Worm (Caenorhabditis elegans) whole organism, L1 larva: ENCODE results near the gene aqp-7.

Experiments
- Y116A8C.19 ChIP-seq: sonication (generic microtip); optimal IDR thresholded peaks from 2 replicates; lab custom pipeline; 2016; ENCODE audit warnings: missing compliant biosample characterization, missing genetic modification characterization, borderline replicate concordance
- aha-1 ChIP-seq: fragments of 150-350 bp; optimal IDR thresholded peaks from 2 replicates; lab custom pipeline; 2014; ENCODE audit warnings: missing biosample characterization, missing genetic modification characterization
- ama-1 ChIP-seq: fragments of 150-350 bp; optimal IDR thresholded peaks from 2 replicates; lab custom pipeline; 2014
- ceh-82 ChIP-seq, 3 experiments: fragments of 150-350 bp in 1 of 3; sonication (generic microtip) in 2 of 3; optimal IDR thresholded peaks; 2 replicates each; lab custom pipeline; 2014 to 2017; ENCODE audit warnings: missing biosample characterization in 3 of 3, missing genetic modification characterization in 3 of 3
- hlh-17 ChIP-seq: fragments of 200-800 bp; sonication (Bioruptor generic); optimal IDR thresholded peaks from 2 replicates; lab custom pipeline; 2018; ENCODE audit warnings: missing genetic modification characterization, mild to moderate bottlenecking, missing compliant biosample characterization, moderate library complexity, borderline replicate concordance
- lin-15B ChIP-seq: fragments of 150-350 bp; sonication (generic microtip); optimal IDR thresholded peaks from 3 replicates; lab custom pipeline; 2014; ENCODE audit warnings: missing biosample characterization, missing genetic modification characterization
- mdl-1 ChIP-seq, 2 experiments: fragments of 150-350 bp; optimal IDR thresholded peaks; 2 replicates each; lab custom pipeline; 2014 to 2017; ENCODE audit warnings: missing biosample characterization in 2 of 2, missing genetic modification characterization in 2 of 2, inconsistent platforms in 1 of 2
- nhr-11 ChIP-seq: fragments of 150-350 bp; optimal IDR thresholded peaks from 2 replicates; lab custom pipeline; 2014; ENCODE audit warnings: missing biosample characterization, missing genetic modification characterization
- nhr-12 ChIP-seq: sonication (generic microtip); optimal IDR thresholded peaks from 2 replicates; lab custom pipeline; 2017; ENCODE audit warnings: missing biosample characterization, missing genetic modification characterization
- skn-1 ChIP-seq: fragments of 150-350 bp; optimal IDR thresholded peaks from 2 replicates; lab custom pipeline; 2014; ENCODE audit warnings: missing biosample characterization, missing genetic modification characterization
- unc-30 ChIP-seq: sonication (generic microtip); optimal IDR thresholded peaks from 2 replicates; lab custom pipeline; 2017; ENCODE audit warnings: missing biosample characterization, missing genetic modification characterization

DNA sequence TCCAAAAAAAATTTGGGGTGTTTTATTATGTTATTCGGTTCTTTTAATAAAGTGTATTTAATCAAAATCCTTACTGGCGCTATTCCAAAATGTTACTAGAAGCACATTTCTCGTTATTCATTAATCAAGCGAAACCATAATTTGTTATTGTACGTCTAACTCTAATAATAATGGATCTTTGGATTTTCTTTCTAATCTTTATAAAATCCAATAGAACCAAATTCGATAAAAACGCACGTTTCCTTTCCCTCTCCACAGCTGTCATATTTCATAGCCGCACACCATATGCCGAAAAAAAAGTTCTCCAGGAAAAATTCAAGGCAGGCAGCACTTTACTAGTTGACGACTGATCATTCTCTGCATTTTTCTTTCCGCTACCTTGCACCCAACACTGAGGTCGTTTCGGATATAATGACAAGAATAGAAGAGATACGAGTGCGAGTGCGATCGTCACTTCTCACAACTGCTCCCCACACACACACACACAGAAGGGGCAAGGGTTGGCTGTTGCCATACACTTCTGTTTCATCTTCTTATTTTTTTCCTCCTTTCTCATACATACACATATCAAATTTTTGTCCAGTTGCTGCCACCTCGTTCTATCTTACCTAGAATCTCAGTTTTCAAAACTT lies 1.2 kb upstream of the aqp-7 start:
- TF ChIP-seq hlh-17 (GFP tag; lab: Kevin White, UChicago) (no peak), unc-30 (tag; lab: Kevin White, UChicago) (no peak), ceh-82 (tag; optimal IDR thresholded peaks at IDR 0.05; lab: Kevin White, UChicago) (peak in 1 of 3 experiments; percentile 39), lin-15B (tag; lab: Kevin White, UChicago) (no peak), aha-1 (tag; lab: Kevin White, UChicago) (no peak), ama-1 (lab: Kevin White, UChicago) (no peak), nhr-11 (tag; lab: Kevin White, UChicago) (no peak), nhr-12 (no peak), skn-1 (tag; lab: Kevin White, UChicago) (no peak), Y116A8C.19 (tag; lab: Kevin White, UChicago) (no peak), mdl-1 (tag; optimal IDR thresholded peaks at IDR 0.05; lab: Kevin White, UChicago) (peak in 1 of 2 experiments; percentile 10)
